Fruit fly (Drosophila melanogaster) whole organism, embryonic: ENCODE data around the gene Cyp310a1.

Source experiments
- Aef1 ChIP-seq: fragments of 200-800 bp; sonication (Bioruptor generic); IDR thresholded peaks from 3 replicates; pipeline ENCODE4 v1.3.6; 2022; ENCODE audit warnings: missing biosample characterization, missing genetic modification characterization
- Blimp-1 ChIP-seq: fragments of 200-800 bp; sonication (Bioruptor generic); optimal IDR thresholded peaks from 3 replicates; lab custom pipeline; 2018; ENCODE audit warnings: missing biosample characterization, missing genetic modification characterization, mild to moderate bottlenecking, moderate library complexity, missing genetic modification reagents
- BtbVII ChIP-seq: fragments of 200-800 bp; sonication (Bioruptor generic); optimal IDR thresholded peaks from 3 replicates; lab custom pipeline; 2017; ENCODE audit warnings: missing biosample characterization, mild to moderate bottlenecking, missing genetic modification characterization
- CG10543 ChIP-seq: fragments of 200-800 bp; sonication (Bioruptor generic); optimal IDR thresholded peaks from 3 replicates; lab custom pipeline; 2017; ENCODE audit warnings: missing biosample characterization, mild to moderate bottlenecking, missing genetic modification characterization, moderate library complexity
- CG12155 ChIP-seq: fragments of 200-800 bp; sonication (Bioruptor generic); optimal IDR thresholded peaks from 3 replicates; lab custom pipeline; 2016; ENCODE audit warnings: missing biosample characterization, missing genetic modification characterization
- CG12219 ChIP-seq: fragments of 200-800 bp; sonication (Bioruptor generic); optimal IDR thresholded peaks from 3 replicates; lab custom pipeline; 2018; ENCODE audit warnings: missing biosample characterization, mild to moderate bottlenecking, missing genetic modification characterization
- CG12236 ChIP-seq: fragments of 200-800 bp; sonication (Bioruptor generic); optimal IDR thresholded peaks from 2 replicates; lab custom pipeline; 2016; ENCODE audit warnings: missing biosample characterization, missing genetic modification characterization
- CG1233 ChIP-seq: fragments of 200-800 bp; sonication (Bioruptor generic); optimal IDR thresholded peaks from 4 replicates; lab custom pipeline; 2018; ENCODE audit warnings: missing biosample characterization, mild to moderate bottlenecking, missing genetic modification characterization
- CG12744 ChIP-seq: fragments of 200-800 bp; sonication (Bioruptor generic); optimal IDR thresholded peaks from 2 replicates; lab custom pipeline; 2016; ENCODE audit warnings: missing biosample characterization, missing genetic modification characterization
- CG15479 ChIP-seq: fragments of 200-800 bp; sonication (Bioruptor generic); optimal IDR thresholded peaks from 3 replicates; lab custom pipeline; 2019; ENCODE audit warnings: missing biosample characterization, mild to moderate bottlenecking, missing genetic modification characterization, moderate library complexity
- CG1602 ChIP-seq: fragments of 200-800 bp; sonication (Bioruptor generic); optimal IDR thresholded peaks from 3 replicates; lab custom pipeline; 2016; ENCODE audit warnings: missing biosample characterization, missing genetic modification characterization
- CG17361 ChIP-seq: fragments of 200-800 bp; sonication (Bioruptor generic); IDR thresholded peaks from 3 replicates; pipeline ENCODE4 v1.3.6; 2022; ENCODE audit warnings: missing biosample characterization, missing genetic modification characterization
- CG17385 ChIP-seq: fragments of 200-800 bp; sonication (Bioruptor generic); optimal IDR thresholded peaks from 3 replicates; lab custom pipeline; 2018; ENCODE audit warnings: missing biosample characterization, mild to moderate bottlenecking, missing genetic modification characterization
- CG17912 ChIP-seq: fragments of 200-800 bp; sonication (Bioruptor generic); optimal IDR thresholded peaks from 2 replicates; lab custom pipeline; 2018; ENCODE audit warnings: missing biosample characterization, mild to moderate bottlenecking, missing genetic modification characterization
- CG18262 ChIP-seq: fragments of 200-800 bp; optimal IDR thresholded peaks from 3 replicates; lab custom pipeline; 2019; ENCODE audit warnings: missing biosample characterization, mild to moderate bottlenecking, missing genetic modification characterization, moderate library complexity
- CG3065 ChIP-seq: fragments of 200-800 bp; sonication (Bioruptor generic); optimal IDR thresholded peaks from 2 replicates; lab custom pipeline; 2016; ENCODE audit warnings: missing biosample characterization, missing genetic modification characterization
- CG31388 ChIP-seq: fragments of 200-800 bp; sonication (Bioruptor generic); optimal IDR thresholded peaks from 2 replicates; lab custom pipeline; 2016; ENCODE audit warnings: missing biosample characterization, missing genetic modification characterization
- CG3726 ChIP-seq: fragments of 200-800 bp; sonication (Bioruptor generic); IDR thresholded peaks from 3 replicates; pipeline ENCODE4, ENCODE4 v1.3.6; 2022; ENCODE audit warnings: missing biosample characterization, missing genetic modification characterization
- CG4424 ChIP-seq: fragments of 200-800 bp; sonication (Bioruptor generic); optimal IDR thresholded peaks from 3 replicates; lab custom pipeline; 2016; ENCODE audit warnings: missing biosample characterization, missing genetic modification characterization
- CG4617 ChIP-seq: fragments of 200-800 bp; sonication (Bioruptor generic); optimal IDR thresholded peaks from 3 replicates; lab custom pipeline; 2016; ENCODE audit warnings: missing biosample characterization, missing genetic modification characterization, borderline replicate concordance
- CG5180 ChIP-seq: fragments of 200-800 bp; sonication (Bioruptor generic); optimal IDR thresholded peaks from 3 replicates; lab custom pipeline; 2017; ENCODE audit warnings: missing biosample characterization, missing genetic modification characterization, mild to moderate bottlenecking, moderate library complexity, missing genetic modification reagents
- CG8281 ChIP-seq: fragments of 200-800 bp; sonication (Bioruptor generic); optimal IDR thresholded peaks from 2 replicates; lab custom pipeline; 2018; ENCODE audit warnings: missing biosample characterization, mild to moderate bottlenecking, missing genetic modification characterization, moderate library complexity
- CG8359 ChIP-seq: fragments of 200-800 bp; sonication (Bioruptor generic); optimal IDR thresholded peaks from 2 replicates; lab custom pipeline; 2017; ENCODE audit warnings: missing biosample characterization, mild to moderate bottlenecking, missing genetic modification characterization, borderline replicate concordance
- CrebB ChIP-seq: fragments of 200-800 bp; sonication (Bioruptor generic); optimal IDR thresholded peaks from 3 replicates; lab custom pipeline; 2018; ENCODE audit warnings: missing biosample characterization, mild to moderate bottlenecking, missing genetic modification characterization
- Dbx ChIP-seq: fragments of 200-800 bp; sonication (Bioruptor generic); IDR thresholded peaks from 3 replicates; pipeline ENCODE4 v1.3.6; 2022; ENCODE audit warnings: missing biosample characterization, missing genetic modification characterization
- E2f1 ChIP-seq: fragments of 200-800 bp; sonication (Bioruptor generic); IDR thresholded peaks from 2 replicates; pipeline ENCODE4 v1.3.6; 2022; ENCODE audit warnings: missing biosample characterization, missing genetic modification characterization
- MESR4 ChIP-seq: fragments of 200-800 bp; sonication (Bioruptor generic); optimal IDR thresholded peaks from 2 replicates; lab custom pipeline; 2018; ENCODE audit warnings: missing biosample characterization, mild to moderate bottlenecking, missing genetic modification characterization, moderate library complexity
- Meics ChIP-seq: fragments of 200-800 bp; sonication (Bioruptor generic); optimal IDR thresholded peaks from 2 replicates; lab custom pipeline; 2017; ENCODE audit warnings: missing biosample characterization, mild to moderate bottlenecking, missing genetic modification characterization
- NC2α ChIP-seq: fragments of 200-800 bp; sonication (Bioruptor generic); optimal IDR thresholded peaks from 2 replicates; lab custom pipeline; 2016; ENCODE audit warnings: missing biosample characterization, missing genetic modification characterization
- Nf-YB ChIP-seq: fragments of 200-800 bp; sonication (Bioruptor generic); optimal IDR thresholded peaks from 3 replicates; lab custom pipeline; 2019; ENCODE audit warnings: missing biosample characterization, mild to moderate bottlenecking, missing genetic modification characterization, moderate library complexity
- Sin3A ChIP-seq: fragments of >200 bp; optimal IDR thresholded peaks from 2 replicates; lab custom pipeline; 2018
- Six4 ChIP-seq: fragments of 200-800 bp; sonication (Bioruptor generic); optimal IDR thresholded peaks from 2 replicates; lab custom pipeline; 2016; ENCODE audit warnings: missing biosample characterization, missing genetic modification characterization
- Xbp1 ChIP-seq: fragments of 200-800 bp; sonication (Bioruptor generic); optimal IDR thresholded peaks from 3 replicates; lab custom pipeline; 2016; ENCODE audit warnings: missing biosample characterization, mild to moderate bottlenecking, missing genetic modification characterization
- ab ChIP-seq: fragments of 200-800 bp; sonication (Bioruptor generic); optimal IDR thresholded peaks from 2 replicates; lab custom pipeline; 2016; ENCODE audit warnings: missing biosample characterization, missing genetic modification characterization
- ci ChIP-seq: fragments of 200-800 bp; sonication (Bioruptor generic); IDR thresholded peaks from 3 replicates; pipeline ENCODE4 v1.3.6; 2022; ENCODE audit warnings: missing biosample characterization, missing genetic modification characterization
- cwo ChIP-seq: fragments of 200-800 bp; sonication (Bioruptor generic); optimal IDR thresholded peaks from 3 replicates; lab custom pipeline; 2017; ENCODE audit warnings: missing biosample characterization, missing genetic modification characterization, mild to moderate bottlenecking, moderate library complexity, missing genetic modification reagents
- dysf ChIP-seq: fragments of 200-800 bp; sonication (Bioruptor generic); IDR thresholded peaks from 3 replicates; pipeline ENCODE4 v1.3.6; 2022; ENCODE audit warnings: missing biosample characterization, missing genetic modification characterization
- ems ChIP-seq: fragments of 200-800 bp; sonication (Bioruptor generic); optimal IDR thresholded peaks from 3 replicates; lab custom pipeline; 2016; ENCODE audit warnings: missing biosample characterization, missing genetic modification characterization
- gcm2 ChIP-seq: fragments of 200-800 bp; sonication (Bioruptor generic); optimal IDR thresholded peaks from 2 replicates; lab custom pipeline; 2016; ENCODE audit warnings: missing biosample characterization, missing genetic modification characterization
- kay ChIP-seq: fragments of 200-800 bp; sonication (Bioruptor generic); optimal IDR thresholded peaks from 2 replicates; lab custom pipeline; 2016; ENCODE audit warnings: missing biosample characterization, missing genetic modification characterization
- klu ChIP-seq: fragments of 200-800 bp; sonication (Bioruptor generic); IDR thresholded peaks from 2 replicates; pipeline ENCODE4 v1.3.6; 2022; ENCODE audit warnings: missing biosample characterization, missing genetic modification characterization
- pho ChIP-seq: fragments of 200-800 bp; sonication (Bioruptor generic); optimal IDR thresholded peaks from 2 replicates; lab custom pipeline; 2016; ENCODE audit warnings: missing biosample characterization, missing genetic modification characterization
- row ChIP-seq: fragments of 200-800 bp; sonication (Bioruptor generic); IDR thresholded peaks from 3 replicates; pipeline ENCODE4 v1.3.6; 2022; ENCODE audit warnings: missing biosample characterization, missing genetic modification characterization
- sc ChIP-seq, 3 experiments: fragments of >200 bp in 2 of 3; fragments of 200-800 bp in 1 of 3; sonication (Bioruptor generic) in 1 of 3; optimal IDR thresholded peaks; 2 replicates in 2 of 3; 3 replicates in 1 of 3; lab custom pipeline; 2017; ENCODE audit warnings: mild to moderate bottlenecking in 1 of 3, missing biosample characterization in 1 of 3, missing genetic modification characterization in 1 of 3, missing genetic modification reagents in 1 of 3
- scrt ChIP-seq: fragments of 200-800 bp; sonication (Bioruptor generic); optimal IDR thresholded peaks from 2 replicates; lab custom pipeline; 2018; ENCODE audit warnings: missing biosample characterization, mild to moderate bottlenecking, missing genetic modification characterization, moderate library complexity
- sd ChIP-seq: fragments of 200-800 bp; sonication (Bioruptor generic); optimal IDR thresholded peaks from 3 replicates; lab custom pipeline; 2018; ENCODE audit warnings: missing biosample characterization, mild to moderate bottlenecking, missing genetic modification characterization, moderate library complexity
- ssp ChIP-seq: fragments of 200-800 bp; sonication (Bioruptor generic); IDR thresholded peaks from 2 replicates; pipeline ENCODE4 v1.3.6; 2022; ENCODE audit warnings: missing biosample characterization, missing genetic modification characterization

The Cyp310a1 gene

DNA sequence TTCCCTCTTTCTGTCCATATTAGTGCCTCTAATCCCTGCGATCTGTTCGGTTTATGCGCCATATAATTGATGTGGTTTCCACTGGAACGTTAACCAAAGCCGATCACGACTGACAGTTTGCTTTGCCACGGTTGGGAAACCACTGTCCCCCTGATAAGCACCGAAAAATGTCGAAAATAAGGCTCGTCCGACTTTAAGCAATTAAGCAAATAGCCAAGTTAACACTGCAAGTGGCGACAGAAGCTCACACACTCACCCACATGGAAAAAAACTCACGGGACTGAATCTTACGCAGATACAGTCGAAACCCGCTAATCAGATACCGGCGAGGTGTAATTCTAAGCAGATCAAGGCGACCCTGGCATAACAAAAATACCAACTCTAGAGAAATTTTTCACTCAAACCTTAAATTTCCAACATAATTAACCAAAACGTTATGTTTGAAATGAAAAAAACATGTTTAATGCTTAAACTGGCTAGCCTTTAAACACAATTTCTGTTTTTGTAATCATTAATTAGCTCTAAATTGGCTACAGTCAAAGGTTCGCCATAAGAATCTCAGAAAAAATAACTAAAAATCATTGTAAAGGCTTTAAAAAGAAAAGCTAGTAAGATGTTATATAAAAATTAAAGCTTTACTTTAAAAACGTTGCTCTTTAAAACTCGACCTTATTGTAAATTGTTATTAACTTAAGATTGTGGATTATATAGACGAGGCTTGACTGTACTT, 25.3 kb upstream of the Cyp310a1 start (continued):
- TF ChIP-seq Nf-YB (GFP tag; lab: Kevin White, UChicago) = no peak
- TF ChIP-seq ci = 0 out of 3 replicates have a peak, but pooled peaks have one; percentile 31
- TF ChIP-seq BtbVII (GFP tag; lab: Kevin White, UChicago) = no peak
- no peak for TF ChIP-seq NC2α (GFP tag; lab: Kevin White, UChicago)
- TF ChIP-seq CG12236 (GFP tag; lab: Kevin White, UChicago) = no peak
- TF ChIP-seq CG15479 = no peak
- no peak for TF ChIP-seq CG18262
- TF ChIP-seq CG4617 (GFP tag; lab: Kevin White, UChicago) = no peak
- TF ChIP-seq Xbp1 (GFP tag; lab: Kevin White, UChicago) = peak; percentile 17
- TF ChIP-seq CG1233 (GFP tag; lab: Kevin White, UChicago) = no peak
- no peak for TF ChIP-seq Aef1 (GFP tag; lab: Robert Waterston, UW)
- TF ChIP-seq row (GFP tag; lab: Robert Waterston, UW) = peak; percentile 50; the same call in 2 of the 3 replicates
- TF ChIP-seq CG3065 = no peak
- no peak for TF ChIP-seq CrebB
- no peak for TF ChIP-seq CG12219
- TF ChIP-seq sc (optimal IDR thresholded peaks at IDR 0.05; lab: Kevin White, UChicago) = no peak
- no peak for TF ChIP-seq sc (GFP tag; optimal IDR thresholded peaks at IDR 0.05; lab: Kevin White, UChicago)
- no peak for TF ChIP-seq gcm2 (GFP tag; lab: Kevin White, UChicago)

DNA sequence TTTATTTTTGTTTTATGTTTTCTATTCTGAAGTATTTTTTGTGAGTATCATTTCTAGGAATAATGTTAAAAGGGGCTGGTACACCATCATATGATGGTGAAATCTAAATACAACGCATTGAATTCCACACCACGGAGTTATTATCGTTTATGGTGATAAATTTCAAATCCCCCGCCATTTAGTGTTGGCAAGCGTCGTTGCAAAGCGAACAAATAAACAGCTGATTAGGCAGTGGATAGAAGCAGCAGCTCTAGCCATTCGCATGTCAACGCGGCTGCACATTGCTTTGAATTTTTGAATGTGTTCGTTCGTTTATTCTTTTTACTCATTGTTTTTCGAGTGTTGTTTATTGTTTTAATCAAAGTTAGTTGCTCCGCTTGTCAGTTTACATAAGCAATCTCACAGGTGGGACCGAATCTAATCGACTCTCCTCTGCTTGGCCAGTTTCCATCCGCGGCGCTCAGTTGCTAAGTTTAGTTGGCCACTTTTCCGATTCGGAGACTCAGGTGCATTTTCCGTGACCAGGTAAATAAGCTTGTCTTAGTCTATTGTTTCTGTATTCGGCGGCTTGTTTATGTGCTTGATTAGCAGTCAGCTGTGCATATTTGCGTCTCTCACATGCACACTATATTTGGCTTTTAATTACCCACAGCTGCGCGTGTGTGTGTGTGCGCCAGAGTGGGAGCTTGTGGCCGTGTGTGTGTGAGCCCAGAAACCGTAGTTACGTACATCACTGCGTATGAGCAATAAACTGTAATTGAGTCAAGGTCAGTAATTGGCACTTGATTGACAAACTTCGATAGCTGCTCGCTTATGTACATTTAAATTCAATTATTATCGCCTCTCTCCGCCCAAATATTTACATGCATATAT, 24.4 kb upstream of the Cyp310a1 start, which contains the start of the genes Mst36Fa and CG31751:
Gene Mst36Fa (minus strand): TSS at position 51 of the 873 bp plus-strand sequence.
Gene CG31751 (plus strand): TSS at position 274 of the 873 bp plus-strand sequence.
- peak; percentile 99 for TF ChIP-seq CG17385 (GFP tag; lab: Kevin White, UChicago)
- peak; percentile 28 for TF ChIP-seq CG12744 (GFP tag; lab: Kevin White, UChicago)
- TF ChIP-seq klu (GFP tag; lab: Robert Waterston, UW) = no peak
- no peak; the same call in 2 of the 3 replicates for TF ChIP-seq CG17361 (GFP tag; lab: Robert Waterston, UW)
- peak; percentile 30 for TF ChIP-seq Six4
- TF ChIP-seq scrt (GFP tag; lab: Kevin White, UChicago) = peak; percentile 71
- peak; percentile 90 for TF ChIP-seq CG10543 (GFP tag; lab: Kevin White, UChicago)
- TF ChIP-seq CG4424 = peak; percentile 53
- TF ChIP-seq CG8359 (GFP tag; lab: Kevin White, UChicago) = peak; percentile 41
- peak; percentile 71 for TF ChIP-seq pho (GFP tag; lab: Kevin White, UChicago)
- TF ChIP-seq Blimp-1 (GFP tag; lab: Kevin White, UChicago) = peak; percentile 79
- TF ChIP-seq sd (tag; lab: Kevin White, UChicago) = no peak
- TF ChIP-seq cwo (GFP tag; lab: Kevin White, UChicago) = peak; percentile 73
- TF ChIP-seq CG3726 (GFP tag; lab: Robert Waterston, UW) = no peak
- TF ChIP-seq ab (GFP tag; lab: Kevin White, UChicago) = no peak
- no peak for TF ChIP-seq CG31388 (GFP tag; lab: Kevin White, UChicago)
- 0 out of 2 replicates have a peak, but pooled peaks have one; percentile 29 for TF ChIP-seq ssp (GFP tag; lab: Robert Waterston, UW)
- peak; percentile 23 for TF ChIP-seq CG12155 (GFP tag; lab: Kevin White, UChicago)
- TF ChIP-seq Meics = peak; percentile 86
- TF ChIP-seq CG17912 (GFP tag; lab: Kevin White, UChicago) = peak; percentile 76
- peak; percentile 37 for TF ChIP-seq MESR4
- TF ChIP-seq Sin3A = peak; percentile 43
- TF ChIP-seq E2f1 (GFP tag; lab: Robert Waterston, UW) = 0 out of 2 replicates have a peak, but pooled peaks have one; percentile 42
- peak; percentile 28 for TF ChIP-seq kay (GFP tag; lab: Kevin White, UChicago)
- TF ChIP-seq Dbx (GFP tag; lab: Robert Waterston, UW) = peak; percentile 76
- TF ChIP-seq CG1602 (GFP tag; lab: Kevin White, UChicago) = peak; percentile 29
- TF ChIP-seq CG5180 = peak; percentile 80
- peak; percentile 56; the same call in 1 of the 3 replicates for TF ChIP-seq dysf (GFP tag; lab: Robert Waterston, UW)
- TF ChIP-seq ems = peak; percentile 33
- TF ChIP-seq CG8281 (tag; lab: Kevin White, UChicago) = peak; percentile 64
